Fruit fly (Drosophila melanogaster): ENCODE data around the gene Ca-beta.

DNA sequence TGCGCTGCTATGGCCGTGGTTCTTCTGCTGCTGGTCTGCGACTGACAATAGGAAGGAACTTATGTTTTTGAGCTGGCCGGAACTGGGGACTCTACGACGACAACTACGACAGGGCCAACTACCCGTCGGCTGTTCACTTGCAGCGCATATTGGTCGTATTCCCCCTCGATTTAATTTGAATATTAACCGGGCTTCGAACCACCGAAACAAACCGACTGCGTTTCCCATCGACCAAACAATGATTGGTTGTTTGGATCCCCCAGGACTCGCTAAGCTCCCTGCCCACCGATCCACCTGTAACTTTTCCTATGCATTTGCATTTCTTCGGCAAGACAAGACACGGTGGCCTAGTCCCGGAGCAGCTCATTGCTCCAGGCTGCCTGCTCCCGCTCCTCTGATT lies 81.7 kb downstream of the Ca-beta start, which contains the start of gene Dnaaf4:
- TF ChIP-seq insv (optimal IDR thresholded peaks at IDR 0.05): no peak
- no peak for TF ChIP-seq ttk (optimal IDR thresholded peaks at IDR 0.05)
